Worm (Caenorhabditis elegans) whole organism, L3 larva: ENCODE results near the gene clec-54.

ENCODE experiments used
- R02D3.7 ChIP-seq: fragments of 150-350 bp; optimal IDR thresholded peaks from 2 replicates; lab custom pipeline; 2014; ENCODE audit warnings: missing biosample characterization, missing genetic modification characterization
- ZK546.5 ChIP-seq: sonication (generic microtip); optimal IDR thresholded peaks from 2 replicates; lab custom pipeline; 2017; ENCODE audit warnings: missing biosample characterization, missing genetic modification characterization
- aly-2 ChIP-seq: fragments of 150-350 bp; optimal IDR thresholded peaks from 2 replicates; lab custom pipeline; 2014; ENCODE audit warnings: missing biosample characterization, missing genetic modification characterization
- ama-1 ChIP-seq: fragments of 150-350 bp; optimal IDR thresholded peaks from 2 replicates; lab custom pipeline; 2018
- ceh-28 ChIP-seq: fragments of 150-350 bp; optimal IDR thresholded peaks from 2 replicates; lab custom pipeline; 2014; ENCODE audit warnings: missing biosample characterization, missing genetic modification reagents, missing genetic modification characterization
- ceh-82 ChIP-seq: fragments of 150-350 bp; optimal IDR thresholded peaks from 2 replicates; lab custom pipeline; 2014; ENCODE audit warnings: missing biosample characterization, missing genetic modification characterization
- ceh-9 ChIP-seq: sonication (generic microtip); optimal IDR thresholded peaks from 2 replicates; lab custom pipeline; 2018; ENCODE audit warnings: missing biosample characterization, missing genetic modification characterization
- daf-12 ChIP-seq: fragments of 150-350 bp; optimal IDR thresholded peaks from 2 replicates; lab custom pipeline; 2014; ENCODE audit warnings: missing biosample characterization, missing genetic modification reagents, missing genetic modification characterization
- egl-27 ChIP-seq: sonication (generic microtip); optimal IDR thresholded peaks from 4 replicates; lab custom pipeline; 2017; ENCODE audit warnings: missing biosample characterization, missing genetic modification reagents, missing genetic modification characterization
- egl-5 ChIP-seq: fragments of 150-350 bp; optimal IDR thresholded peaks from 2 replicates; lab custom pipeline; 2017; ENCODE audit warnings: missing biosample characterization, missing genetic modification reagents, missing genetic modification characterization, inconsistent platforms
- elt-1 ChIP-seq: fragments of 150-350 bp; optimal IDR thresholded peaks from 2 replicates; lab custom pipeline; 2014; ENCODE audit warnings: missing biosample characterization, missing genetic modification characterization
- elt-3 ChIP-seq, 3 experiments: fragments of 150-350 bp in 1 of 3; sonication (generic microtip) in 2 of 3; optimal IDR thresholded peaks; 2 replicates in 2 of 3; 4 replicates in 1 of 3; lab custom pipeline; 2014 to 2017; ENCODE audit warnings: missing biosample characterization in 3 of 3, missing genetic modification characterization in 3 of 3
- eor-1 ChIP-seq, 2 experiments: fragments of 150-350 bp; optimal IDR thresholded peaks; 2 replicates each; lab custom pipeline; 2014 to 2018; ENCODE audit warnings: missing biosample characterization in 2 of 2, missing genetic modification characterization in 2 of 2
- fkh-10 ChIP-seq: sonication (generic microtip); optimal IDR thresholded peaks from 2 replicates; lab custom pipeline; 2017; ENCODE audit warnings: missing biosample characterization, missing genetic modification reagents, missing genetic modification characterization
- fkh-2 ChIP-seq: fragments of 150-350 bp; optimal IDR thresholded peaks from 2 replicates; lab custom pipeline; 2014; ENCODE audit warnings: missing biosample characterization, missing genetic modification reagents, missing genetic modification characterization
- fos-1 ChIP-seq: fragments of 150-350 bp; optimal IDR thresholded peaks from 2 replicates; lab custom pipeline; 2014; ENCODE audit warnings: missing biosample characterization, missing genetic modification characterization
- jun-1 ChIP-seq: fragments of 150-350 bp; optimal IDR thresholded peaks from 2 replicates; lab custom pipeline; 2014; ENCODE audit warnings: missing biosample characterization, missing genetic modification reagents, missing genetic modification characterization
- lin-15B ChIP-seq: fragments of 150-350 bp; optimal IDR thresholded peaks from 2 replicates; lab custom pipeline; 2014; ENCODE audit warnings: missing biosample characterization, missing genetic modification characterization
- lin-39 ChIP-seq: fragments of 150-350 bp; optimal IDR thresholded peaks from 2 replicates; lab custom pipeline; 2018; ENCODE audit warnings: missing biosample characterization, missing genetic modification reagents, missing genetic modification characterization
- lsy-12 ChIP-seq: sonication (generic microtip); optimal IDR thresholded peaks from 2 replicates; lab custom pipeline; 2016; ENCODE audit warnings: mild to moderate bottlenecking, missing genetic modification characterization, missing compliant biosample characterization
- mdl-1 ChIP-seq: fragments of 150-350 bp; optimal IDR thresholded peaks from 2 replicates; lab custom pipeline; 2014; ENCODE audit warnings: missing biosample characterization, missing genetic modification characterization
- nfya-1 ChIP-seq: sonication (generic microtip); optimal IDR thresholded peaks from 2 replicates; lab custom pipeline; 2017; ENCODE audit warnings: missing genetic modification characterization, mild to moderate bottlenecking, missing compliant biosample characterization, antibody characterized with exemption, moderate library complexity; ENCODE audit not compliant: insufficient read depth
- nhr-12 ChIP-seq: fragments of 150-350 bp; optimal IDR thresholded peaks from 2 replicates; lab custom pipeline; 2014; ENCODE audit warnings: missing biosample characterization, missing genetic modification characterization
- nhr-23 ChIP-seq: fragments of 150-350 bp; optimal IDR thresholded peaks from 2 replicates; lab custom pipeline; 2014; ENCODE audit warnings: missing biosample characterization, missing genetic modification reagents, missing genetic modification characterization
- nhr-237 ChIP-seq: fragments of 150-350 bp; optimal IDR thresholded peaks from 2 replicates; lab custom pipeline; 2014; ENCODE audit warnings: missing biosample characterization, missing genetic modification characterization
- nhr-25 ChIP-seq: sonication (generic microtip); optimal IDR thresholded peaks from 2 replicates; lab custom pipeline; 2017; ENCODE audit warnings: missing biosample characterization, missing genetic modification characterization
- nhr-28 ChIP-seq: fragments of 150-350 bp; optimal IDR thresholded peaks from 2 replicates; lab custom pipeline; 2014; ENCODE audit warnings: missing biosample characterization, missing genetic modification characterization
- nhr-43 ChIP-seq: sonication (generic microtip); optimal IDR thresholded peaks from 2 replicates; lab custom pipeline; 2016; ENCODE audit warnings: mild to moderate bottlenecking, missing genetic modification characterization, missing compliant biosample characterization; ENCODE audit not compliant: poor library complexity, severe bottlenecking
- nhr-67 ChIP-seq: fragments of 150-350 bp; optimal IDR thresholded peaks from 2 replicates; lab custom pipeline; 2014; ENCODE audit warnings: missing biosample characterization, missing genetic modification characterization
- nhr-76 ChIP-seq: fragments of 150-350 bp; sonication (generic microtip); optimal IDR thresholded peaks from 5 replicates; lab custom pipeline; 2014; ENCODE audit warnings: missing biosample characterization, missing genetic modification characterization
- nhr-77 ChIP-seq: fragments of 150-350 bp; optimal IDR thresholded peaks from 2 replicates; lab custom pipeline; 2014; ENCODE audit warnings: missing biosample characterization, missing genetic modification characterization
- pha-4 ChIP-seq: fragments of 150-350 bp; optimal IDR thresholded peaks from 2 replicates; lab custom pipeline; 2014; ENCODE audit warnings: missing biosample characterization, missing genetic modification reagents, missing genetic modification characterization
- pqm-1 ChIP-seq: fragments of 150-350 bp; optimal IDR thresholded peaks from 2 replicates; lab custom pipeline; 2017; ENCODE audit warnings: missing biosample characterization, missing genetic modification characterization, inconsistent platforms
- sea-2 ChIP-seq: fragments of 150-350 bp; sonication (generic microtip); optimal IDR thresholded peaks from 4 replicates; lab custom pipeline; 2014; ENCODE audit warnings: missing biosample characterization, missing genetic modification reagents, missing genetic modification characterization
- snpc-4 ChIP-seq: fragments of 150-350 bp; optimal IDR thresholded peaks from 2 replicates; lab custom pipeline; 2014; ENCODE audit warnings: missing biosample characterization, missing genetic modification characterization
- unc-62 ChIP-seq: fragments of 150-350 bp; sonication (generic microtip); optimal IDR thresholded peaks from 4 replicates; lab custom pipeline; 2014; ENCODE audit warnings: missing biosample characterization, missing genetic modification reagents, missing genetic modification characterization
- zag-1 ChIP-seq: fragments of 150-350 bp; optimal IDR thresholded peaks from 2 replicates; lab custom pipeline; 2014; ENCODE audit warnings: missing biosample characterization, missing genetic modification characterization
- ztf-11 ChIP-seq: fragments of 150-350 bp; optimal IDR thresholded peaks from 2 replicates; lab custom pipeline; 2014; ENCODE audit warnings: missing biosample characterization, missing genetic modification characterization
- ztf-4 ChIP-seq: fragments of 150-350 bp; optimal IDR thresholded peaks from 2 replicates; lab custom pipeline; 2014; ENCODE audit warnings: missing biosample characterization, missing genetic modification characterization

The clec-54 gene

ce11 chrV:14510746-14511145 is 34.0 kb downstream of the clec-54 start, which contains the start of gene R02D5.9:
Gene R02D5.9 (minus strand): TSS chrV:14511123.
- peak; percentile 50 for TF ChIP-seq nhr-43 (tag; lab: Kevin White, UChicago)
- TF ChIP-seq elt-3 (tag; optimal IDR thresholded peaks at IDR 0.05; lab: Kevin White, UChicago): no peak
- peak; percentile 67 for TF ChIP-seq lin-39 (tag; lab: Kevin White, UChicago)
- peak; percentile 68 for TF ChIP-seq nhr-23
- TF ChIP-seq daf-12 (tag; lab: Kevin White, UChicago): no peak
- no peak for TF ChIP-seq fkh-2 (tag; lab: Kevin White, UChicago)
- TF ChIP-seq zag-1 (tag; lab: Kevin White, UChicago): no peak
- no peak for TF ChIP-seq nhr-12
- TF ChIP-seq nfya-1 (tag; lab: Kevin White, UChicago): no peak
- TF ChIP-seq ceh-28 (tag; lab: Kevin White, UChicago): no peak
- peak; percentile 24 for TF ChIP-seq mdl-1 (tag; lab: Kevin White, UChicago)
- TF ChIP-seq ama-1 (lab: Kevin White, UChicago): no peak
- peak; percentile 89 for TF ChIP-seq nhr-25
- peak; percentile 15 for TF ChIP-seq elt-1 (tag; lab: Kevin White, UChicago)

- no peak for TF ChIP-seq lin-15B
- no peak for TF ChIP-seq sea-2 (GFP tag; lab: Kevin White, UChicago)
- TF ChIP-seq ztf-4 (tag; lab: Kevin White, UChicago): no peak
- TF ChIP-seq unc-62 (GFP tag; lab: Kevin White, UChicago): no peak
- no peak for TF ChIP-seq fkh-10 (GFP tag; lab: Kevin White, UChicago)
- no peak for TF ChIP-seq fos-1 (tag; lab: Kevin White, UChicago)
- no peak for TF ChIP-seq ZK546.5
Measured at ce11 chrV:14518010-14518409, 41.3 kb downstream of the clec-54 start, which contains the start of gene R02D5.6. Gene R02D5.6 (minus strand): TSS chrV:14518110.

- TF ChIP-seq nhr-28 (tag; lab: Kevin White, UChicago) (no peak), nhr-23 (no peak), ceh-82 (no peak), lsy-12 (no peak), lin-15B (no peak), nhr-77 (no peak), elt-3 (tag; optimal IDR thresholded peaks at IDR 0.05; lab: Kevin White, UChicago) (no peak), sea-2 (GFP tag; lab: Kevin White, UChicago) (no peak), ceh-28 (tag; lab: Kevin White, UChicago) (no peak), nfya-1 (tag; lab: Kevin White, UChicago) (no peak), lin-39 (tag; lab: Kevin White, UChicago) (no peak), snpc-4 (tag; lab: Kevin White, UChicago) (no peak)
- TF ChIP-seq, all 47 proteins: peak for 0
Measured at ce11 chrV:14519268-14519667, 42.6 kb downstream of the clec-54 start, which contains the start of gene R02D5.8. Gene R02D5.8 (minus strand): TSS chrV:14519368.

- TF ChIP-seq zag-1 (tag; lab: Kevin White, UChicago): no peak
- no peak for TF ChIP-seq nhr-237
- TF ChIP-seq lsy-12: no peak
- TF ChIP-seq pha-4 (tag; lab: Kevin White, UChicago): no peak
- TF ChIP-seq jun-1: no peak
- no peak for TF ChIP-seq egl-5 (tag; lab: Kevin White, UChicago)
- no peak for TF ChIP-seq ceh-9 (tag; lab: Kevin White, UChicago)
- TF ChIP-seq eor-1 (tag; optimal IDR thresholded peaks at IDR 0.05; lab: Kevin White, UChicago): no peak
- TF ChIP-seq nhr-77: no peak
- no peak for TF ChIP-seq aly-2 (tag; lab: Kevin White, UChicago)
- TF ChIP-seq ztf-11 (tag; lab: Kevin White, UChicago): no peak
- no peak for TF ChIP-seq nhr-76 (tag; lab: Kevin White, UChicago)
- no peak for TF ChIP-seq R02D3.7 (tag; lab: Kevin White, UChicago)
- TF ChIP-seq pqm-1: no peak
- TF ChIP-seq nhr-67 (tag; lab: Kevin White, UChicago): no peak
- no peak for TF ChIP-seq elt-3 (tag; optimal IDR thresholded peaks at IDR 0.05; lab: Kevin White, UChicago)
- no peak for TF ChIP-seq elt-1 (tag; lab: Kevin White, UChicago)
- no peak for TF ChIP-seq egl-27 (tag; lab: Kevin White, UChicago)
Measured at ce11 chrV:14521000-14521399, 44.3 kb downstream of the clec-54 start, which contains the start of gene C53A5.17. Gene C53A5.17 (minus strand): TSS chrV:14521100.
